Worm (Caenorhabditis elegans) whole organism, late embryonic: Measurements from ENCODE around the gene zip-10.

Experiments
- C08G9.2 ChIP-seq: sonication (generic microtip); optimal IDR thresholded peaks from 2 replicates; lab custom pipeline; 2016; ENCODE audit warnings: mild to moderate bottlenecking, missing genetic modification characterization, moderate library complexity, missing compliant biosample characterization
- C38D4.7 ChIP-seq: fragments of 200-800 bp; sonication (Bioruptor generic); optimal IDR thresholded peaks from 2 replicates; lab custom pipeline; 2018; ENCODE audit warnings: mild to moderate bottlenecking, missing genetic modification characterization, moderate library complexity, missing compliant biosample characterization
- K02D7.2 ChIP-seq: sonication (generic microtip); optimal IDR thresholded peaks from 2 replicates; lab custom pipeline; 2017; ENCODE audit warnings: mild to moderate bottlenecking, missing genetic modification characterization, missing compliant biosample characterization
- K09A11.1 ChIP-seq: sonication (generic microtip); optimal IDR thresholded peaks from 2 replicates; lab custom pipeline; 2017; ENCODE audit warnings: antibody characterized with exemption, mild to moderate bottlenecking, missing genetic modification characterization, missing compliant biosample characterization; ENCODE audit not compliant: insufficient read depth
- T23F11.4 ChIP-seq: fragments of 200-800 bp; sonication (Bioruptor generic); optimal IDR thresholded peaks from 2 replicates; lab custom pipeline; 2018; ENCODE audit warnings: mild to moderate bottlenecking, missing genetic modification characterization, missing compliant biosample characterization
- ahr-1 ChIP-seq: sonication (generic microtip); optimal IDR thresholded peaks from 2 replicates; lab custom pipeline; 2016; ENCODE audit warnings: missing genetic modification characterization, missing compliant biosample characterization
- ama-1 ChIP-seq: fragments of 150-350 bp; optimal IDR thresholded peaks from 2 replicates; lab custom pipeline; 2014
- ceh-19 ChIP-seq: fragments of 200-800 bp; sonication (Bioruptor generic); optimal IDR thresholded peaks from 2 replicates; lab custom pipeline; 2018; ENCODE audit warnings: mild to moderate bottlenecking, missing genetic modification characterization, missing compliant biosample characterization
- ceh-2 ChIP-seq: sonication (generic microtip); optimal IDR thresholded peaks from 2 replicates; lab custom pipeline; 2016; ENCODE audit warnings: missing genotype, missing genetic modification characterization, missing compliant biosample characterization
- ceh-22 ChIP-seq: sonication (generic microtip); optimal IDR thresholded peaks from 2 replicates; lab custom pipeline; 2017; ENCODE audit warnings: missing biosample characterization, missing genetic modification characterization
- ceh-24 ChIP-seq: sonication (generic microtip); optimal IDR thresholded peaks from 2 replicates; lab custom pipeline; 2016; ENCODE audit warnings: mild to moderate bottlenecking, missing genetic modification characterization, missing compliant biosample characterization
- ceh-31 ChIP-seq: sonication (generic microtip); optimal IDR thresholded peaks from 2 replicates; lab custom pipeline; 2016; ENCODE audit warnings: missing genetic modification characterization, missing compliant biosample characterization
- ceh-48 ChIP-seq: sonication (generic microtip); optimal IDR thresholded peaks from 2 replicates; lab custom pipeline; 2016; ENCODE audit warnings: missing genetic modification characterization, inconsistent platforms, missing compliant biosample characterization
- ceh-9 ChIP-seq: sonication (generic microtip); optimal IDR thresholded peaks from 2 replicates; lab custom pipeline; 2016; ENCODE audit warnings: mild to moderate bottlenecking, missing genetic modification characterization, inconsistent platforms, missing compliant biosample characterization
- che-1 ChIP-seq: sonication (generic microtip); optimal IDR thresholded peaks from 2 replicates; lab custom pipeline; 2016; ENCODE audit warnings: mild to moderate bottlenecking, missing genetic modification characterization, missing compliant biosample characterization
- dve-1 ChIP-seq: sonication (generic microtip); optimal IDR thresholded peaks from 2 replicates; lab custom pipeline; 2017; ENCODE audit warnings: antibody characterized with exemption, mild to moderate bottlenecking, missing genetic modification characterization, missing compliant biosample characterization
- elt-2 ChIP-seq: sonication (generic microtip); optimal IDR thresholded peaks from 2 replicates; lab custom pipeline; 2016; ENCODE audit warnings: missing genetic modification reagents, missing genetic modification characterization, missing compliant biosample characterization
- ets-4 ChIP-seq: sonication (generic microtip); optimal IDR thresholded peaks from 2 replicates; lab custom pipeline; 2016; ENCODE audit warnings: missing genetic modification characterization, missing compliant biosample characterization
- fax-1 ChIP-seq: sonication (generic microtip); optimal IDR thresholded peaks from 2 replicates; lab custom pipeline; 2016; ENCODE audit warnings: missing genotype, missing genetic modification characterization, missing compliant biosample characterization
- fkh-10 ChIP-seq: fragments of 150-350 bp; optimal IDR thresholded peaks from 2 replicates; lab custom pipeline; 2014; ENCODE audit warnings: missing biosample characterization, missing genetic modification reagents, missing genetic modification characterization
- fkh-6 ChIP-seq: sonication (generic microtip); optimal IDR thresholded peaks from 2 replicates; lab custom pipeline; 2016; ENCODE audit warnings: missing genetic modification characterization, missing compliant biosample characterization
- gmeb-2 ChIP-seq: sonication (generic microtip); optimal IDR thresholded peaks from 2 replicates; lab custom pipeline; 2016; ENCODE audit warnings: missing genetic modification characterization, inconsistent platforms, missing compliant biosample characterization
- hlh-13 ChIP-seq: fragments of 200-800 bp; sonication (Bioruptor generic); optimal IDR thresholded peaks from 2 replicates; lab custom pipeline; 2018; ENCODE audit warnings: mild to moderate bottlenecking, missing genetic modification characterization, missing compliant biosample characterization
- hlh-30 ChIP-seq: sonication (generic microtip); optimal IDR thresholded peaks from 2 replicates; lab custom pipeline; 2017; ENCODE audit warnings: antibody characterized with exemption, missing genetic modification characterization, missing compliant biosample characterization; ENCODE audit not compliant: insufficient read depth
- lim-6 ChIP-seq: sonication (generic microtip); optimal IDR thresholded peaks from 2 replicates; lab custom pipeline; 2016; ENCODE audit warnings: missing genetic modification characterization, missing compliant biosample characterization
- lin-11 ChIP-seq: fragments of 200-800 bp; sonication (Bioruptor generic); optimal IDR thresholded peaks from 2 replicates; lab custom pipeline; 2018; ENCODE audit warnings: mild to moderate bottlenecking, missing genetic modification characterization, missing compliant biosample characterization
- madf-2 ChIP-seq: sonication (generic microtip); optimal IDR thresholded peaks from 2 replicates; lab custom pipeline; 2017; ENCODE audit warnings: missing genetic modification characterization, missing compliant biosample characterization
- nfya-1 ChIP-seq: sonication (generic microtip); optimal IDR thresholded peaks from 2 replicates; lab custom pipeline; 2017; ENCODE audit warnings: missing genetic modification characterization, mild to moderate bottlenecking, missing compliant biosample characterization, antibody characterized with exemption, moderate library complexity
- nhr-11 ChIP-seq: fragments of 150-350 bp; optimal IDR thresholded peaks from 2 replicates; lab custom pipeline; 2014; ENCODE audit warnings: missing biosample characterization, missing genetic modification characterization
- npax-4 ChIP-seq: sonication (generic microtip); optimal IDR thresholded peaks from 2 replicates; lab custom pipeline; 2016; ENCODE audit warnings: missing genetic modification characterization, missing compliant biosample characterization
- pag-3 ChIP-seq: sonication (generic microtip); optimal IDR thresholded peaks from 2 replicates; lab custom pipeline; 2016; ENCODE audit warnings: missing compliant biosample characterization, missing genetic modification characterization, borderline replicate concordance
- pat-9 ChIP-seq: fragments of 200-800 bp; sonication (Bioruptor generic); optimal IDR thresholded peaks from 2 replicates; lab custom pipeline; 2018; ENCODE audit warnings: mild to moderate bottlenecking, missing genetic modification characterization, moderate library complexity, missing compliant biosample characterization
- pax-1 ChIP-seq: fragments of 150-350 bp; optimal IDR thresholded peaks from 2 replicates; lab custom pipeline; 2014; ENCODE audit warnings: missing biosample characterization, missing genetic modification characterization
- pha-2 ChIP-seq: sonication (generic microtip); optimal IDR thresholded peaks from 2 replicates; lab custom pipeline; 2017; ENCODE audit warnings: mild to moderate bottlenecking, missing genetic modification characterization, missing compliant biosample characterization
- pha-4 ChIP-seq: fragments of 150-350 bp; optimal IDR thresholded peaks from 2 replicates; lab custom pipeline; 2018; ENCODE audit warnings: missing biosample characterization, missing genetic modification reagents, missing genetic modification characterization
- pqm-1 ChIP-seq: sonication (generic microtip); optimal IDR thresholded peaks from 2 replicates; lab custom pipeline; 2016; ENCODE audit warnings: missing genetic modification characterization, missing compliant biosample characterization
- pros-1 ChIP-seq: fragments of 150-350 bp; optimal IDR thresholded peaks from 2 replicates; lab custom pipeline; 2014; ENCODE audit warnings: missing biosample characterization, missing genetic modification reagents, missing genetic modification characterization
- ref-2 ChIP-seq: sonication (generic microtip); optimal IDR thresholded peaks from 2 replicates; lab custom pipeline; 2016; ENCODE audit warnings: missing genetic modification characterization, missing compliant biosample characterization
- rnt-1 ChIP-seq: sonication (generic microtip); optimal IDR thresholded peaks from 2 replicates; lab custom pipeline; 2016; ENCODE audit warnings: missing genetic modification characterization, missing compliant biosample characterization
- sdc-2 ChIP-seq: sonication (generic microtip); optimal IDR thresholded peaks from 2 replicates; lab custom pipeline; 2016; ENCODE audit warnings: missing genotype, missing genetic modification characterization, missing compliant biosample characterization
- syd-9 ChIP-seq: sonication (generic microtip); optimal IDR thresholded peaks from 2 replicates; lab custom pipeline; 2016; ENCODE audit warnings: mild to moderate bottlenecking, missing genetic modification characterization, moderate library complexity, missing compliant biosample characterization
- tbx-2 ChIP-seq: sonication (generic microtip); optimal IDR thresholded peaks from 2 replicates; lab custom pipeline; 2016; ENCODE audit warnings: missing genetic modification characterization, missing compliant biosample characterization
- tbx-7 ChIP-seq: sonication (generic microtip); optimal IDR thresholded peaks from 2 replicates; lab custom pipeline; 2016; ENCODE audit warnings: missing genotype, missing genetic modification characterization, missing compliant biosample characterization
- ttx-3 ChIP-seq: sonication (generic microtip); optimal IDR thresholded peaks from 2 replicates; lab custom pipeline; 2016; ENCODE audit warnings: missing genetic modification reagents, missing genetic modification characterization, missing compliant biosample characterization
- unc-3 ChIP-seq, 2 experiments: fragments of 200-800 bp in 1 of 2; sonication (Bioruptor generic) in 1 of 2; sonication (generic microtip) in 1 of 2; conservative IDR thresholded peaks in 1 of 2; optimal IDR thresholded peaks in 1 of 2; 2 replicates each; pipeline versions ENCODE4 v1.3.6 to Lab custom; 2016 to 2022; ENCODE audit warnings: missing compliant biosample characterization in 2 of 2, missing genetic modification characterization in 2 of 2, missing genetic modification reagents in 1 of 2
- unc-42 ChIP-seq: sonication (generic microtip); optimal IDR thresholded peaks from 2 replicates; lab custom pipeline; 2016; ENCODE audit warnings: missing genotype, missing genetic modification characterization, missing compliant biosample characterization
- unc-55 ChIP-seq: sonication (generic microtip); optimal IDR thresholded peaks from 2 replicates; lab custom pipeline; 2017; ENCODE audit warnings: missing biosample characterization, missing genetic modification reagents, missing genetic modification characterization
- zip-5 ChIP-seq: sonication (generic microtip); optimal IDR thresholded peaks from 2 replicates; lab custom pipeline; 2016; ENCODE audit warnings: missing genetic modification characterization, missing compliant biosample characterization
- ztf-16 ChIP-seq: sonication (generic microtip); optimal IDR thresholded peaks from 2 replicates; lab custom pipeline; 2017; ENCODE audit warnings: missing genetic modification characterization, missing compliant biosample characterization

Gene zip-10

DNA sequence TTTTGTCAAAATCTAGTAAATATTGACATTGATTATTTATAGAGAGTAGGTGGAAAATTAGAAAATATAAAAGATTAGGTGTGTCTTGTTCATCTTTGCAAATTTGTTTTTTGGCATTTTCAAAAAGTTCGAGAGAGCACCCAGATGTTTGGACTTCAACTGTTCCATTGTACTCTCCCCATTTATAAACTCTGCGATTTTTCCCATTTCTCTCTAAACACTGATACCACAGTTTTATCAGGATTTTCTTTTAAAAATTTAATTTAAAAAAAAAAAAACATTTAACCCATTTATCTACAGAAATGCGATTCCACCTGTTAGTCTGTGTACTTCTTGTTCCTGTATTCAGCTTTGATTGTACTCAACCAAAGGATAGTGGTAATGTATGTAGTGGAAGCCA, 37.6 kb downstream of the zip-10 start, which contains the start of gene tag-290:
tag-290 (plus strand) TSS at position 301 of the 400 bp plus-strand sequence.
- no peak for TF ChIP-seq ceh-19 (GFP tag; lab: Kevin White, UChicago)
- TF ChIP-seq unc-3 (GFP tag; conservative IDR thresholded peaks at IDR 0.05; lab: Robert Waterston, UW) = no peak
- no peak for TF ChIP-seq unc-3 (tag; optimal IDR thresholded peaks at IDR 0.05; lab: Kevin White, UChicago)
- no peak for TF ChIP-seq syd-9 (tag; lab: Kevin White, UChicago)
- no peak for TF ChIP-seq ceh-24 (tag; lab: Kevin White, UChicago)
- TF ChIP-seq hlh-30 (tag; lab: Kevin White, UChicago) = no peak
- no peak for TF ChIP-seq pag-3 (tag; lab: Kevin White, UChicago)
- no peak for TF ChIP-seq K09A11.1 (tag; lab: Kevin White, UChicago)
- no peak for TF ChIP-seq fax-1

ce11 chrV:11610481-11610880, 40.1 kb downstream of the zip-10 start, which contains the start of gene sas-5:
sas-5 (plus strand) TSS chrV:11610737.
- peak; percentile 21 for TF ChIP-seq tbx-7
- TF ChIP-seq lim-6 (tag; lab: Kevin White, UChicago) = peak; percentile 66
- TF ChIP-seq elt-2 (tag; lab: Kevin White, UChicago) = peak; percentile 93
- TF ChIP-seq hlh-13 = peak; percentile 5
- TF ChIP-seq ceh-31 (tag; lab: Kevin White, UChicago) = peak; percentile 79
- TF ChIP-seq che-1 (tag; lab: Kevin White, UChicago) = peak; percentile 83
- TF ChIP-seq C38D4.7 = peak; percentile 80
- peak; percentile 6 for TF ChIP-seq pax-1 (tag; lab: Kevin White, UChicago)
- peak; percentile 49 for TF ChIP-seq ets-4 (tag; lab: Kevin White, UChicago)
- peak; percentile 13 for TF ChIP-seq hlh-30 (tag; lab: Kevin White, UChicago)
- peak; percentile 51 for TF ChIP-seq fkh-10 (GFP tag; lab: Kevin White, UChicago)
- TF ChIP-seq tbx-2 (tag; lab: Kevin White, UChicago) = peak; percentile 87
- peak; percentile 62 for TF ChIP-seq ahr-1
- TF ChIP-seq gmeb-2 (tag; lab: Kevin White, UChicago) = peak; percentile 79
- TF ChIP-seq pqm-1 (tag; lab: Kevin White, UChicago) = no peak
- peak; percentile 60 for TF ChIP-seq T23F11.4 (GFP tag; lab: Kevin White, UChicago)
- peak; percentile 20 for TF ChIP-seq pros-1 (tag; lab: Kevin White, UChicago)
- TF ChIP-seq unc-55 (GFP tag; lab: Kevin White, UChicago) = no peak
- TF ChIP-seq ttx-3 (tag; lab: Kevin White, UChicago) = peak; percentile 85
- TF ChIP-seq ceh-22 (tag; lab: Kevin White, UChicago) = no peak
- peak; percentile 1 for TF ChIP-seq dve-1 (tag; lab: Kevin White, UChicago)
- TF ChIP-seq ceh-9 (tag; lab: Kevin White, UChicago) = peak; percentile 40
- peak; percentile 79 for TF ChIP-seq nfya-1 (tag; lab: Kevin White, UChicago)
- peak; percentile 62 for TF ChIP-seq pha-2 (tag; lab: Kevin White, UChicago)
- peak; percentile 42 for TF ChIP-seq unc-42
- TF ChIP-seq ceh-48 = peak; percentile 17
- TF ChIP-seq fkh-6 (tag; lab: Kevin White, UChicago) = peak; percentile 54
- TF ChIP-seq pha-4 = no peak
- peak; percentile 71 for TF ChIP-seq C08G9.2 (tag; lab: Kevin White, UChicago)
- no peak for TF ChIP-seq nhr-11
- peak; percentile 57 for TF ChIP-seq K02D7.2 (tag; lab: Kevin White, UChicago)
- peak; percentile 80 for TF ChIP-seq ztf-16 (tag; lab: Kevin White, UChicago)
- TF ChIP-seq madf-2 (tag; lab: Kevin White, UChicago) = peak; percentile 75
- peak; percentile 61; the same call in 1 of the 2 replicates for TF ChIP-seq unc-3 (GFP tag; conservative IDR thresholded peaks at IDR 0.05; lab: Robert Waterston, UW)
- TF ChIP-seq unc-3 (tag; optimal IDR thresholded peaks at IDR 0.05; lab: Kevin White, UChicago) = peak; percentile 73
- TF ChIP-seq npax-4 (tag; lab: Kevin White, UChicago) = peak; percentile 59
- TF ChIP-seq zip-5 (tag; lab: Kevin White, UChicago) = peak; percentile 66
- TF ChIP-seq ama-1 (lab: Kevin White, UChicago) = no peak
- TF ChIP-seq sdc-2 (tag; lab: Kevin White, UChicago) = no peak
- peak; percentile 78 for TF ChIP-seq ceh-2 (tag; lab: Kevin White, UChicago)
- peak; percentile 61 for TF ChIP-seq rnt-1 (tag; lab: Kevin White, UChicago)
- TF ChIP-seq ref-2 (tag; lab: Kevin White, UChicago) = peak; percentile 73
- no peak for TF ChIP-seq pag-3 (tag; lab: Kevin White, UChicago)
- peak; percentile 74 for TF ChIP-seq pat-9
- TF ChIP-seq lin-11 (tag; lab: Kevin White, UChicago) = peak; percentile 66
- peak; percentile 62 for TF ChIP-seq syd-9 (tag; lab: Kevin White, UChicago)
